Fruit fly (Drosophila melanogaster) whole organism, embryonic: Measurements from ENCODE around the gene CG3630.

Experiments used
- Aef1 ChIP-seq: fragments of 200-800 bp; sonication (Bioruptor generic); IDR thresholded peaks from 3 replicates; pipeline ENCODE4 v1.3.6; 2022; ENCODE audit warnings: missing biosample characterization, missing genetic modification characterization
- B-H1 ChIP-seq: fragments of 200-800 bp; sonication (Bioruptor generic); IDR thresholded peaks from 3 replicates; pipeline ENCODE4 v1.3.6; 2022; ENCODE audit warnings: missing biosample characterization, missing genetic modification characterization
- CG10267 ChIP-seq: fragments of 200-800 bp; sonication (Bioruptor generic); optimal IDR thresholded peaks from 2 replicates; lab custom pipeline; 2018; ENCODE audit warnings: missing biosample characterization, mild to moderate bottlenecking, missing genetic modification characterization, moderate library complexity
- CG10543 ChIP-seq: fragments of 200-800 bp; sonication (Bioruptor generic); optimal IDR thresholded peaks from 3 replicates; lab custom pipeline; 2017; ENCODE audit warnings: missing biosample characterization, mild to moderate bottlenecking, missing genetic modification characterization, moderate library complexity
- CG11398 ChIP-seq: fragments of 200-800 bp; sonication (Bioruptor generic); optimal IDR thresholded peaks from 2 replicates; lab custom pipeline; 2016; ENCODE audit warnings: missing biosample characterization, missing genetic modification characterization
- CG11560 ChIP-seq: fragments of 200-800 bp; sonication (Bioruptor generic); IDR thresholded peaks from 3 replicates; pipeline ENCODE4 v1.3.6; 2022; ENCODE audit warnings: missing biosample characterization, missing genetic modification characterization
- CG12219 ChIP-seq: fragments of 200-800 bp; sonication (Bioruptor generic); optimal IDR thresholded peaks from 3 replicates; lab custom pipeline; 2018; ENCODE audit warnings: missing biosample characterization, mild to moderate bottlenecking, missing genetic modification characterization
- CG12769 ChIP-seq: fragments of 200-800 bp; sonication (Bioruptor generic); optimal IDR thresholded peaks from 2 replicates; lab custom pipeline; 2019; ENCODE audit warnings: missing biosample characterization, mild to moderate bottlenecking, missing genetic modification characterization, moderate library complexity
- CG15269 ChIP-seq: fragments of 200-800 bp; sonication (Bioruptor generic); optimal IDR thresholded peaks from 2 replicates; lab custom pipeline; 2018; ENCODE audit warnings: missing biosample characterization, mild to moderate bottlenecking, missing genetic modification characterization, moderate library complexity
- CG16779 ChIP-seq: fragments of 200-800 bp; sonication (Bioruptor generic); IDR thresholded peaks from 2 replicates; pipeline ENCODE4 v1.3.6; 2022; ENCODE audit warnings: missing biosample characterization, missing genetic modification characterization
- CG1832 ChIP-seq: fragments of 200-800 bp; sonication (Bioruptor generic); optimal IDR thresholded peaks from 2 replicates; lab custom pipeline; 2017; ENCODE audit warnings: missing biosample characterization, mild to moderate bottlenecking, missing genetic modification characterization, inconsistent platforms
- CG30020 ChIP-seq: fragments of 200-800 bp; optimal IDR thresholded peaks from 2 replicates; lab custom pipeline; 2019; ENCODE audit warnings: missing biosample characterization, mild to moderate bottlenecking, missing genetic modification characterization, moderate library complexity
- CG31388 ChIP-seq: fragments of 200-800 bp; sonication (Bioruptor generic); optimal IDR thresholded peaks from 2 replicates; lab custom pipeline; 2016; ENCODE audit warnings: missing biosample characterization, missing genetic modification characterization
- CG34224 ChIP-seq: fragments of 200-800 bp; sonication (Bioruptor generic); IDR thresholded peaks from 3 replicates; pipeline ENCODE4 v1.3.6; 2022; ENCODE audit warnings: missing biosample characterization, missing genetic modification characterization; ENCODE audit not compliant: partially characterized antibody
- CG6175 ChIP-seq: fragments of 200-800 bp; sonication (Bioruptor generic); IDR thresholded peaks from 3 replicates; pipeline ENCODE4 v1.3.6; 2022; ENCODE audit warnings: missing biosample characterization, missing genetic modification characterization
- CG7839 ChIP-seq: fragments of 200-800 bp; sonication (Bioruptor generic); optimal IDR thresholded peaks from 3 replicates; lab custom pipeline; 2018; ENCODE audit warnings: missing biosample characterization, mild to moderate bottlenecking, missing genetic modification characterization, moderate library complexity
- CG8478 ChIP-seq: fragments of >200 bp; optimal IDR thresholded peaks from 2 replicates; lab custom pipeline; 2018
- CG9437 ChIP-seq: fragments of 200-800 bp; sonication (Bioruptor generic); optimal IDR thresholded peaks from 2 replicates; lab custom pipeline; 2018; ENCODE audit warnings: missing biosample characterization, mild to moderate bottlenecking, missing genetic modification characterization
- Chrac-16 ChIP-seq: fragments of 200-800 bp; sonication (Bioruptor generic); optimal IDR thresholded peaks from 3 replicates; lab custom pipeline; 2016; ENCODE audit warnings: missing biosample characterization, missing genetic modification characterization
- H15 ChIP-seq: fragments of 200-800 bp; sonication (Bioruptor generic); IDR thresholded peaks from 3 replicates; pipeline ENCODE4 v1.3.6; 2022; ENCODE audit warnings: missing biosample characterization, missing genetic modification characterization
- Hey ChIP-seq: fragments of 200-800 bp; sonication (Bioruptor generic); optimal IDR thresholded peaks from 3 replicates; lab custom pipeline; 2018; ENCODE audit warnings: missing biosample characterization, mild to moderate bottlenecking, missing genetic modification characterization
- HmgZ ChIP-seq: fragments of 200-800 bp; sonication (Bioruptor generic); optimal IDR thresholded peaks from 2 replicates; lab custom pipeline; 2018; ENCODE audit warnings: missing biosample characterization, mild to moderate bottlenecking, missing genetic modification characterization
- Hmx ChIP-seq: fragments of 200-800 bp; sonication (Bioruptor generic); optimal IDR thresholded peaks from 2 replicates; lab custom pipeline; 2016; ENCODE audit warnings: missing biosample characterization, missing genetic modification characterization
- Med ChIP-seq: fragments of 200-800 bp; sonication (Bioruptor generic); peaks from one replicate; lab custom pipeline; 2016; ENCODE audit warnings: missing biosample characterization, missing genetic modification characterization, mild to moderate bottlenecking, inconsistent platforms, moderate library complexity
- NC2α ChIP-seq: fragments of 200-800 bp; sonication (Bioruptor generic); optimal IDR thresholded peaks from 2 replicates; lab custom pipeline; 2016; ENCODE audit warnings: missing biosample characterization, missing genetic modification characterization
- NFAT ChIP-seq: fragments of 200-800 bp; sonication (Bioruptor generic); IDR thresholded peaks from 2 replicates; pipeline ENCODE4 v1.3.6; 2022; ENCODE audit warnings: missing biosample characterization, missing genetic modification characterization
- Nf-YA ChIP-seq: fragments of 200-800 bp; sonication (Bioruptor generic); IDR thresholded peaks from 2 replicates; pipeline ENCODE4 v1.3.6; 2022; ENCODE audit warnings: missing biosample characterization, missing genetic modification characterization
- Ssrp ChIP-seq: fragments of 200-800 bp; sonication (Bioruptor generic); optimal IDR thresholded peaks from 2 replicates; lab custom pipeline; 2018; ENCODE audit warnings: missing biosample characterization, mild to moderate bottlenecking, missing genetic modification characterization, moderate library complexity
- Vsx1 ChIP-seq: fragments of 200-800 bp; sonication (Bioruptor generic); optimal IDR thresholded peaks from 2 replicates; lab custom pipeline; 2017; ENCODE audit warnings: missing biosample characterization, mild to moderate bottlenecking, missing genetic modification characterization, missing genetic modification reagents
- ash1 ChIP-seq: fragments of 200-800 bp; sonication (Bioruptor generic); optimal IDR thresholded peaks from 2 replicates; lab custom pipeline; 2018; ENCODE audit warnings: missing biosample characterization, mild to moderate bottlenecking, missing genetic modification characterization
- cato ChIP-seq: fragments of 200-800 bp; sonication (Bioruptor generic); optimal IDR thresholded peaks from 2 replicates; lab custom pipeline; 2016; ENCODE audit warnings: missing biosample characterization, missing genetic modification characterization, borderline replicate concordance
- chinmo ChIP-seq: fragments of 200-800 bp; sonication (Bioruptor generic); IDR thresholded peaks from 4 replicates; pipeline ENCODE4 v1.3.6; 2022; ENCODE audit warnings: missing biosample characterization, missing genetic modification characterization; ENCODE audit not compliant: partially characterized antibody
- ci ChIP-seq: fragments of 200-800 bp; sonication (Bioruptor generic); IDR thresholded peaks from 3 replicates; pipeline ENCODE4 v1.3.6; 2022; ENCODE audit warnings: missing biosample characterization, missing genetic modification characterization
- crc ChIP-seq: fragments of 200-800 bp; sonication (Bioruptor generic); optimal IDR thresholded peaks from 2 replicates; lab custom pipeline; 2016; ENCODE audit warnings: missing biosample characterization, missing genetic modification characterization
- dati ChIP-seq: fragments of 200-800 bp; sonication (Bioruptor generic); IDR thresholded peaks from 2 replicates; pipeline ENCODE4 v1.3.6; 2022; ENCODE audit warnings: missing biosample characterization, missing genetic modification characterization
- dysf ChIP-seq: fragments of 200-800 bp; sonication (Bioruptor generic); IDR thresholded peaks from 3 replicates; pipeline ENCODE4 v1.3.6; 2022; ENCODE audit warnings: missing biosample characterization, missing genetic modification characterization
- ems ChIP-seq: fragments of 200-800 bp; sonication (Bioruptor generic); optimal IDR thresholded peaks from 3 replicates; lab custom pipeline; 2016; ENCODE audit warnings: missing biosample characterization, missing genetic modification characterization
- gem ChIP-seq: fragments of 200-800 bp; sonication (Bioruptor generic); optimal IDR thresholded peaks from 2 replicates; lab custom pipeline; 2019; ENCODE audit warnings: missing biosample characterization, mild to moderate bottlenecking, missing genetic modification characterization, moderate library complexity
- hb ChIP-seq: fragments of 200-800 bp; sonication (Bioruptor generic); IDR thresholded peaks from 3 replicates; pipeline ENCODE4 v1.3.6; 2022; ENCODE audit warnings: missing biosample characterization, missing genetic modification characterization; ENCODE audit not compliant: partially characterized antibody
- hth ChIP-seq: fragments of >200 bp; optimal IDR thresholded peaks from 2 replicates; lab custom pipeline; 2017; ENCODE audit warnings: inconsistent platforms
- luna ChIP-seq: fragments of 200-800 bp; sonication (Bioruptor generic); optimal IDR thresholded peaks from 2 replicates; lab custom pipeline; 2016; ENCODE audit warnings: missing biosample characterization, missing genetic modification characterization
- mam ChIP-seq: fragments of 200-800 bp; sonication (Bioruptor generic); optimal IDR thresholded peaks from 3 replicates; lab custom pipeline; 2016; ENCODE audit warnings: missing biosample characterization, missing genetic modification characterization
- nmo ChIP-seq: fragments of 200-800 bp; sonication (Bioruptor generic); optimal IDR thresholded peaks from 2 replicates; lab custom pipeline; 2018; ENCODE audit warnings: missing biosample characterization, mild to moderate bottlenecking, missing genetic modification characterization, moderate library complexity
- pfk ChIP-seq: fragments of 200-800 bp; sonication (Bioruptor generic); optimal IDR thresholded peaks from 2 replicates; lab custom pipeline; 2018; ENCODE audit warnings: missing biosample characterization, mild to moderate bottlenecking, missing genetic modification characterization, moderate library complexity
- phol ChIP-seq: fragments of 200-800 bp; sonication (Bioruptor generic); optimal IDR thresholded peaks from 3 replicates; lab custom pipeline; 2018; ENCODE audit warnings: missing biosample characterization, mild to moderate bottlenecking, missing genetic modification characterization, moderate library complexity
- shn ChIP-seq: fragments of 200-800 bp; sonication (Bioruptor generic); optimal IDR thresholded peaks from 3 replicates; lab custom pipeline; 2016; ENCODE audit warnings: missing biosample characterization, missing genetic modification characterization
- sisA ChIP-seq: fragments of 200-800 bp; sonication (Bioruptor generic); IDR thresholded peaks from 2 replicates; pipeline ENCODE4 v1.3.6; 2022; ENCODE audit warnings: missing biosample characterization, missing genetic modification characterization
- stc ChIP-seq: fragments of 200-800 bp; sonication (Bioruptor generic); IDR thresholded peaks from 2 replicates; pipeline ENCODE4 v1.3.6; 2022; ENCODE audit warnings: missing biosample characterization, missing genetic modification characterization
- stwl ChIP-seq: fragments of 200-800 bp; sonication (Bioruptor generic); optimal IDR thresholded peaks from 3 replicates; lab custom pipeline; 2018; ENCODE audit warnings: missing biosample characterization, mild to moderate bottlenecking, missing genetic modification characterization, moderate library complexity
- tap ChIP-seq: fragments of 200-800 bp; optimal IDR thresholded peaks from 3 replicates; lab custom pipeline; 2019; ENCODE audit warnings: missing biosample characterization, mild to moderate bottlenecking, missing genetic modification characterization, moderate library complexity
- vvl ChIP-seq: fragments of 200-800 bp; sonication (Bioruptor generic); IDR thresholded peaks from 2 replicates; pipeline ENCODE4 v1.3.6; 2022; ENCODE audit warnings: missing biosample characterization, missing genetic modification characterization
- zfh1 ChIP-seq: fragments of 200-800 bp; sonication (Bioruptor generic); IDR thresholded peaks from 3 replicates; pipeline ENCODE4 v1.3.6; 2022; ENCODE audit warnings: missing biosample characterization, missing genetic modification characterization

CG3630 gene

dm6 chrX:2125527-2126088 is 36.4 kb upstream of the CG3630 start (continued):
- TF ChIP-seq phol (tag; lab: Kevin White, UChicago) (peak; percentile 18), Ssrp (no peak), ems (GFP tag; lab: Kevin White, UChicago) (no peak), CG11398 (GFP tag; lab: Kevin White, UChicago) (no peak), CG12219 (GFP tag; lab: Kevin White, UChicago) (no peak), stc (no peak), CG7839 (no peak), CG10543 (peak; percentile 29), CG9437 (GFP tag; lab: Kevin White, UChicago) (no peak), Aef1 (GFP tag; lab: Robert Waterston, UW) (no peak), CG1832 (peak; percentile 91), NFAT (GFP tag; lab: Robert Waterston, UW) (no peak), Chrac-16 (GFP tag; lab: Kevin White, UChicago) (no peak), CG30020 (tag; lab: Kevin White, UChicago) (no peak), vvl (0 out of 2 replicates have a peak, but pooled peaks have one; percentile 36), NC2α (GFP tag; lab: Kevin White, UChicago) (no peak), crc (GFP tag; lab: Kevin White, UChicago) (no peak), mam (GFP tag; lab: Kevin White, UChicago) (no peak), CG15269 (tag; lab: Kevin White, UChicago) (no peak), pfk (GFP tag; lab: Kevin White, UChicago) (peak; percentile 55), Med (GFP tag; lab: Kevin White, UChicago) (peak; percentile 62), shn (no peak), CG10267 (tag; lab: Kevin White, UChicago) (no peak), Vsx1 (GFP tag; lab: Kevin White, UChicago) (no peak), tap (tag; lab: Kevin White, UChicago) (no peak), CG8478 (lab: Kevin White, UChicago) (peak; percentile 34), Hmx (no peak), dati (GFP tag; lab: Robert Waterston, UW) (no peak), zfh1 (GFP tag; lab: Robert Waterston, UW) (no peak), ci (GFP tag; lab: Robert Waterston, UW) (peak; percentile 67; the same call in 1 of the 3 replicates), B-H1 (GFP tag; lab: Robert Waterston, UW) (no peak), H15 (no peak), CG34224 (0 out of 3 replicates have a peak, but pooled peaks have one; percentile 19), ash1 (GFP tag; lab: Kevin White, UChicago) (peak; percentile 95), stwl (tag; lab: Kevin White, UChicago) (no peak), HmgZ (tag; lab: Kevin White, UChicago) (peak; percentile 60), chinmo (GFP tag; lab: Robert Waterston, UW) (0 out of 4 replicates have a peak, but pooled peaks have one; percentile 50), CG6175 (GFP tag; lab: Robert Waterston, UW) (no peak), hth (lab: Kevin White, UChicago) (no peak), Nf-YA (GFP tag; lab: Robert Waterston, UW) (peak; percentile 90), CG16779 (GFP tag; lab: Robert Waterston, UW) (no peak), cato (GFP tag; lab: Kevin White, UChicago) (no peak), sisA (no peak), CG11560 (tag; lab: Robert Waterston, UW) (no peak), dysf (no peak), nmo (GFP tag; lab: Kevin White, UChicago) (no peak), CG12769 (tag; lab: Kevin White, UChicago) (peak; percentile 30), Hey (tag; lab: Kevin White, UChicago) (no peak), hb (GFP tag; lab: Robert Waterston, UW) (no peak), CG31388 (GFP tag; lab: Kevin White, UChicago) (no peak), gem (no peak), luna (GFP tag; lab: Kevin White, UChicago) (no peak)
